Fruit fly (Drosophila melanogaster): ENCODE data around the gene Bub1.

DNA sequence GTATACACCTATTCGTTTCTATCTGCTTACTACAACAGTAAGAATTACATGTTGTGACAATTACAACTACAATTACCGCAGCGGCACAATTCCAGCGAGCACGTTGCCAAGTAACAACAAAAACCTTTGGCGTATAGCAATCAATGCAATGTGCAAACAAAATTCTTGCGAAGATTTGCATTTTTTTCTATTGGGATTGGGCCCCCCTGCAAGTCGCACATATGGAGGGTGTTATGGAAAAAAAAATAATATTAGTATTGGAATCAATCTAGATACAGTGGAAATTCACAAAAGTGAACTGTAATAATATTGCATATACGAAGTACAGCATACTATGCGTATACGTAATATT lies 24.0 kb downstream of the Bub1 start:
- TF ChIP-seq psq (GFP tag; optimal IDR thresholded peaks at IDR 0.05) (no peak), jim (GFP tag; optimal IDR thresholded peaks at IDR 0.05) (no peak), Dfd (GFP tag; optimal IDR thresholded peaks at IDR 0.05) (no peak), Hr78 (GFP tag; optimal IDR thresholded peaks at IDR 0.05) (no peak)
